Worm (Caenorhabditis elegans): Measurements from ENCODE around the gene pqn-84.

DNA sequence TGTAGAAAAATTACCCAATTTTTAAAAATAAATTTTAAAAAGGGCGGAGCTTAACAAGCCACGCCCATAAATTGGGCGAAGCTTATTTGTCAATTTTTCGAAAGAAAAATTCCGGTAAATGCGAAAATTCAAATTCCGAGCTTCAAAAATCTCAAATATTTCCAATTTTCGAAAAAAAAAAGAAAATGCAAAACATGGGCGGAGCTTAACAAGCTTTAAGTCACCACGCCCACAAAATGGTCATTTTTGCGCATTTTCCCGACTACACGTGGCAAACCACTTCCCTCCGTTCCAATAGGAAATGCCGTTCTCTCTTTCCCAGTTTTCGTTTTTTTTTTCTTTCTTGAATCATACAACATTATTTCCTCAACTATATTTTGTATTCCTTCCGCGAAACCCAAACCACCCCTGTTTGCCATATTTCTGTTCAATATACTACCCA, 5.5 kb upstream of the pqn-84 start:
- TF ChIP-seq fkh-10 (GFP tag; optimal IDR thresholded peaks at IDR 0.05) (no peak), pqm-1 (tag; optimal IDR thresholded peaks at IDR 0.05) (no peak), ceh-24 (tag; optimal IDR thresholded peaks at IDR 0.05) (no peak), sox-4 (tag; optimal IDR thresholded peaks at IDR 0.05) (no peak), unc-55 (GFP tag; optimal IDR thresholded peaks at IDR 0.05) (no peak), odd-2 (tag; optimal IDR thresholded peaks at IDR 0.05) (no peak), ama-1 (optimal IDR thresholded peaks at IDR 0.05) (no peak), ets-4 (tag; optimal IDR thresholded peaks at IDR 0.05) (no peak), ceh-22 (tag; optimal IDR thresholded peaks at IDR 0.05) (no peak), lin-11 (tag; optimal IDR thresholded peaks at IDR 0.05) (no peak), unc-86 (tag; optimal IDR thresholded peaks at IDR 0.05) (no peak), nfya-1 (tag; optimal IDR thresholded peaks at IDR 0.05) (no peak), pag-3 (tag; optimal IDR thresholded peaks at IDR 0.05; ENCODE audit: borderline replicate concordance) (no peak)

Measured in whole organism, late embryonic.